Fruit fly (Drosophila melanogaster): ENCODE data around the gene Srrm1.

DNA sequence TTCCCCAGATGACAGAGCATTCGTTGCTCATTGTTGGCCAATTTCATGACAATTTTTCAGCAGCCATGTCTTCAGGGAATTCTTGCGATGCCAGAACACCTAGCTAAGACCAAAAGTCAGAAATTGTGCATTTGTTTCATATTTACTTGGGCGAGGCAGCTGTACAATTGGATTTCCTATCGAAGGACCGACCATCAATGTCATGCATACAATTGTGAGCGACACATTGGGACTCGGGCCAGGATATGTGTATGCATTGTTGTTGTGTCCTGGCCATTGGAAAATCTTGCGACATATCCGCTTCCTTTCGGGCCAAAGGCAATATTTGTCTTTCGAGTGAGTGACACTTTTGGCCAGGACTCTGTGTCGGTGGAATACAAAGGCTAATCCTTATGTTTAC is 40.7 kb downstream of the Srrm1 start:
- TF ChIP-seq CG3838 (GFP tag; optimal IDR thresholded peaks at IDR 0.05): no peak
- TF ChIP-seq ftz-f1 (GFP tag; optimal IDR thresholded peaks at IDR 0.05): no peak
- TF ChIP-seq gsb (GFP tag; IDR thresholded peaks at IDR 0.05): no peak
- TF ChIP-seq CG15479 (GFP tag; optimal IDR thresholded peaks at IDR 0.05): peak; percentile 29
- TF ChIP-seq Aef1 (GFP tag; IDR thresholded peaks at IDR 0.05): no peak
- TF ChIP-seq kay (GFP tag; optimal IDR thresholded peaks at IDR 0.05): no peak
- TF ChIP-seq Nf-YB (GFP tag; optimal IDR thresholded peaks at IDR 0.05): no peak
- no peak for TF ChIP-seq Dek (tag; optimal IDR thresholded peaks at IDR 0.05)
- TF ChIP-seq hkb (optimal IDR thresholded peaks at IDR 0.05): no peak
- no peak for TF ChIP-seq hkb (GFP tag; IDR thresholded peaks at IDR 0.05)
- TF ChIP-seq slou (GFP tag; optimal IDR thresholded peaks at IDR 0.05): no peak
- no peak for TF ChIP-seq CG32532 (GFP tag; IDR thresholded peaks at IDR 0.05)
- no peak for TF ChIP-seq CG4707 (GFP tag; optimal IDR thresholded peaks at IDR 0.05)
